Fruit fly (Drosophila melanogaster): ENCODE data around the gene CG14913.

CG14913 gene

dm6 chr2L:11046051-11046450 is 29.3 kb downstream of the CG14913 start:
- TF ChIP-seq usp (GFP tag; optimal IDR thresholded peaks at IDR 0.05) (no peak), Dll (optimal IDR thresholded peaks at IDR 0.05) (no peak), psq (optimal IDR thresholded peaks at IDR 0.05) (no peak), pan (optimal IDR thresholded peaks at IDR 0.05) (no peak), EcR (GFP tag; optimal IDR thresholded peaks at IDR 0.05) (no peak)

dm6 chr2L:11048307-11048706 is 31.5 kb downstream of the CG14913 start:
- TF ChIP-seq EcR (GFP tag; optimal IDR thresholded peaks at IDR 0.05) (no peak), Dll (optimal IDR thresholded peaks at IDR 0.05) (no peak), psq (optimal IDR thresholded peaks at IDR 0.05) (no peak), usp (GFP tag; optimal IDR thresholded peaks at IDR 0.05) (no peak), CG8478 (optimal IDR thresholded peaks at IDR 0.05) (no peak)

- no peak for TF ChIP-seq Dll (optimal IDR thresholded peaks at IDR 0.05)
- TF ChIP-seq psq (optimal IDR thresholded peaks at IDR 0.05) = no peak
- no peak for TF ChIP-seq pan (optimal IDR thresholded peaks at IDR 0.05)
- no peak for TF ChIP-seq CG8478 (optimal IDR thresholded peaks at IDR 0.05)
- no peak for TF ChIP-seq usp (GFP tag; optimal IDR thresholded peaks at IDR 0.05)
- no peak for TF ChIP-seq EcR (GFP tag; optimal IDR thresholded peaks at IDR 0.05)
Measured at dm6 chr2L:11049723-11050122, 32.9 kb downstream of the CG14913 start.

- TF ChIP-seq EcR (GFP tag; optimal IDR thresholded peaks at IDR 0.05) (no peak), Dll (optimal IDR thresholded peaks at IDR 0.05) (peak; percentile 53)
Measured at dm6 chr2L:11051644-11052492, 35.1 kb downstream of the CG14913 start.

dm6 chr2L:11052493-11052788 is 35.6 kb downstream of the CG14913 start:
- no peak for TF ChIP-seq Dll (optimal IDR thresholded peaks at IDR 0.05)
- no peak for TF ChIP-seq pan (optimal IDR thresholded peaks at IDR 0.05)
- TF ChIP-seq usp (GFP tag; optimal IDR thresholded peaks at IDR 0.05) = no peak
- TF ChIP-seq psq (optimal IDR thresholded peaks at IDR 0.05) = no peak

- TF ChIP-seq psq (optimal IDR thresholded peaks at IDR 0.05) = no peak
- no peak for TF ChIP-seq Dll (optimal IDR thresholded peaks at IDR 0.05)
Measured at dm6 chr2L:11053018-11053807, 36.4 kb downstream of the CG14913 start.

- TF ChIP-seq pan (optimal IDR thresholded peaks at IDR 0.05) = no peak
- TF ChIP-seq Dll (optimal IDR thresholded peaks at IDR 0.05) = no peak
- TF ChIP-seq EcR (GFP tag; optimal IDR thresholded peaks at IDR 0.05) = no peak
- no peak for TF ChIP-seq CG8478 (optimal IDR thresholded peaks at IDR 0.05)
- TF ChIP-seq psq (optimal IDR thresholded peaks at IDR 0.05) = no peak
- no peak for TF ChIP-seq usp (GFP tag; optimal IDR thresholded peaks at IDR 0.05)
Measured at dm6 chr2L:11056791-11057332, 40.1 kb downstream of the CG14913 start.

dm6 chr2L:11057333-11058110 is 40.7 kb downstream of the CG14913 start:
- TF ChIP-seq CG8478 (optimal IDR thresholded peaks at IDR 0.05) = no peak
- TF ChIP-seq usp (GFP tag; optimal IDR thresholded peaks at IDR 0.05) = no peak
- no peak for TF ChIP-seq pan (optimal IDR thresholded peaks at IDR 0.05)

- TF ChIP-seq Dll (optimal IDR thresholded peaks at IDR 0.05) = no peak
- TF ChIP-seq pan (optimal IDR thresholded peaks at IDR 0.05) = no peak
- no peak for TF ChIP-seq EcR (GFP tag; optimal IDR thresholded peaks at IDR 0.05)
Measured at dm6 chr2L:11058111-11058665, 41.4 kb downstream of the CG14913 start.

dm6 chr2L:11059206-11059605 is 42.4 kb downstream of the CG14913 start:
- no peak for TF ChIP-seq usp (GFP tag; optimal IDR thresholded peaks at IDR 0.05)
- TF ChIP-seq pan (optimal IDR thresholded peaks at IDR 0.05) = no peak
- no peak for TF ChIP-seq EcR (GFP tag; optimal IDR thresholded peaks at IDR 0.05)
- TF ChIP-seq Dll (optimal IDR thresholded peaks at IDR 0.05) = no peak
- no peak for TF ChIP-seq psq (optimal IDR thresholded peaks at IDR 0.05)
- no peak for TF ChIP-seq CG8478 (optimal IDR thresholded peaks at IDR 0.05)

- no peak for TF ChIP-seq Dll (optimal IDR thresholded peaks at IDR 0.05)
- no peak for TF ChIP-seq EcR (GFP tag; optimal IDR thresholded peaks at IDR 0.05)
- no peak for TF ChIP-seq pan (optimal IDR thresholded peaks at IDR 0.05)
- no peak for TF ChIP-seq CG8478 (optimal IDR thresholded peaks at IDR 0.05)
- TF ChIP-seq usp (GFP tag; optimal IDR thresholded peaks at IDR 0.05) = no peak
- TF ChIP-seq psq (optimal IDR thresholded peaks at IDR 0.05) = no peak
Measured at dm6 chr2L:11061155-11061554, 44.4 kb downstream of the CG14913 start.
